Fruit fly (Drosophila melanogaster) whole organism, wandering third instar larva: ENCODE measurements around the gene RhoGAP18B.

Experiments
- Abd-B ChIP-seq: fragments of >200 bp; optimal IDR thresholded peaks from 2 replicates; lab custom pipeline; 2017; ENCODE audit warnings: missing biosample characterization, missing genetic modification characterization
- CG32264 ChIP-seq: fragments of 200-800 bp; sonication (Bioruptor generic); optimal IDR thresholded peaks from 2 replicates; lab custom pipeline; 2016; ENCODE audit warnings: missing biosample characterization, missing genetic modification characterization
- CG9705 ChIP-seq: fragments of 200-800 bp; sonication (Bioruptor generic); optimal IDR thresholded peaks from 2 replicates; lab custom pipeline; 2018; ENCODE audit warnings: missing biosample characterization, mild to moderate bottlenecking, missing genetic modification characterization
- CrebA ChIP-seq: fragments of 200-800 bp; sonication (Bioruptor generic); optimal IDR thresholded peaks from 2 replicates; lab custom pipeline; 2016; ENCODE audit warnings: missing biosample characterization, mild to moderate bottlenecking, missing genetic modification characterization, borderline replicate concordance
- Dfd ChIP-seq: fragments of >200 bp; optimal IDR thresholded peaks from 2 replicates; lab custom pipeline; 2017; ENCODE audit warnings: missing biosample characterization, missing genetic modification characterization
- Dif ChIP-seq: fragments of 200-275, 200-300 bp; sonication (Bioruptor generic); optimal IDR thresholded peaks from 2 replicates; lab custom pipeline; 2018; ENCODE audit warnings: missing biosample characterization, missing genetic modification characterization; ENCODE audit not compliant: partially characterized antibody
- GATAd ChIP-seq: sonication (Bioruptor generic); optimal IDR thresholded peaks from 2 replicates; lab custom pipeline; 2016; ENCODE audit warnings: missing biosample characterization, missing genetic modification characterization
- HLH106 ChIP-seq: fragments of 200-800 bp; optimal IDR thresholded peaks from 3 replicates; lab custom pipeline; 2019; ENCODE audit warnings: missing biosample characterization, mild to moderate bottlenecking, missing genetic modification characterization, moderate library complexity
- Hnf4 ChIP-seq: fragments of 200-800 bp; sonication (Bioruptor generic); optimal IDR thresholded peaks from 2 replicates; lab custom pipeline; 2016; ENCODE audit warnings: missing biosample characterization, mild to moderate bottlenecking, missing genetic modification characterization
- Hr78 ChIP-seq: fragments of >200 bp; optimal IDR thresholded peaks from 2 replicates; lab custom pipeline; 2017; ENCODE audit warnings: missing biosample characterization, missing genetic modification characterization
- Hr83 ChIP-seq: fragments of 200-300 bp; sonication (Bioruptor generic); optimal IDR thresholded peaks from 2 replicates; lab custom pipeline; 2016; ENCODE audit warnings: missing biosample characterization, mild to moderate bottlenecking, missing genetic modification characterization, moderate library complexity; ENCODE audit not compliant: poor library complexity, severe bottlenecking
- Jra ChIP-seq: sonication (Bioruptor generic); optimal IDR thresholded peaks from 2 replicates; lab custom pipeline; 2016; ENCODE audit warnings: missing biosample characterization, missing genetic modification characterization
- Mio ChIP-seq: sonication (Bioruptor generic); optimal IDR thresholded peaks from 2 replicates; lab custom pipeline; 2016; ENCODE audit warnings: missing biosample characterization, missing genetic modification characterization
- Myc ChIP-seq: fragments of >200 bp; optimal IDR thresholded peaks from 2 replicates; lab custom pipeline; 2017
- N ChIP-seq: fragments of >200 bp; optimal IDR thresholded peaks from 2 replicates; lab custom pipeline; 2018; ENCODE audit warnings: missing biosample characterization, missing external identifiers, missing genetic modification characterization
- OdsH ChIP-seq: fragments of 200-800 bp; sonication (Bioruptor generic); optimal IDR thresholded peaks from 2 replicates; lab custom pipeline; 2016; ENCODE audit warnings: missing biosample characterization, mild to moderate bottlenecking, missing genetic modification characterization
- Rel ChIP-seq, 2 experiments: fragments of 200-800 bp; sonication (Bioruptor generic) in 1 of 2; optimal IDR thresholded peaks; 2 replicates in 1 of 2; 3 replicates in 1 of 2; lab custom pipeline; 2016 to 2019; ENCODE audit warnings: mild to moderate bottlenecking in 2 of 2, missing biosample characterization in 2 of 2, missing genetic modification characterization in 2 of 2, moderate library complexity in 1 of 2
- Sp1 ChIP-seq: fragments of 200-800 bp; sonication (Bioruptor generic); optimal IDR thresholded peaks from 3 replicates; lab custom pipeline; 2019; ENCODE audit warnings: missing biosample characterization, mild to moderate bottlenecking, missing genetic modification characterization, moderate library complexity
- Vsx2 ChIP-seq: fragments of 200-300, 225-300 bp; sonication (Bioruptor generic); optimal IDR thresholded peaks from 2 replicates; lab custom pipeline; 2018; ENCODE audit warnings: missing biosample characterization, missing genetic modification characterization; ENCODE audit not compliant: partially characterized antibody
- br ChIP-seq: fragments of 200-800 bp; sonication (Bioruptor generic); optimal IDR thresholded peaks from 2 replicates; lab custom pipeline; 2016; ENCODE audit warnings: missing biosample characterization, missing genetic modification characterization
- brk ChIP-seq: fragments of 200-800 bp; sonication (Bioruptor generic); optimal IDR thresholded peaks from 2 replicates; lab custom pipeline; 2016; ENCODE audit warnings: missing biosample characterization, mild to moderate bottlenecking, missing genetic modification characterization
- dl ChIP-seq, 2 experiments: fragments of 175-275, 200-275 bp in 1 of 2; fragments of 200-275 bp in 1 of 2; sonication (Bioruptor generic); optimal IDR thresholded peaks; lab custom pipeline; 2018; ENCODE audit warnings: mild to moderate bottlenecking in 2 of 2, missing biosample characterization in 2 of 2, missing genetic modification characterization in 2 of 2, moderate library complexity in 2 of 2; ENCODE audit not compliant: partially characterized antibody in 2 of 2, insufficient read depth in 1 of 2
- dmrt93B ChIP-seq: fragments of 200-800 bp; sonication (Bioruptor generic); optimal IDR thresholded peaks from 2 replicates; lab custom pipeline; 2018; ENCODE audit warnings: missing biosample characterization, mild to moderate bottlenecking, missing genetic modification characterization
- dsf ChIP-seq: sonication (Bioruptor generic); optimal IDR thresholded peaks from 2 replicates; lab custom pipeline; 2016; ENCODE audit warnings: missing biosample characterization, missing genetic modification characterization, borderline replicate concordance
- ey ChIP-seq: fragments of 200-800 bp; sonication (Bioruptor generic); optimal IDR thresholded peaks from 2 replicates; lab custom pipeline; 2016; ENCODE audit warnings: missing biosample characterization, missing genetic modification characterization
- foxo ChIP-seq, 2 experiments: fragments of 200-800 bp; sonication (Bioruptor generic); optimal IDR thresholded peaks; 2 replicates in 1 of 2; 3 replicates in 1 of 2; lab custom pipeline; 2016 to 2017; ENCODE audit warnings: missing biosample characterization in 2 of 2, missing genetic modification characterization in 2 of 2
- fru ChIP-seq: fragments of 200-800 bp; sonication (Bioruptor generic); optimal IDR thresholded peaks from 3 replicates; lab custom pipeline; 2016; ENCODE audit warnings: missing biosample characterization, mild to moderate bottlenecking, missing genetic modification characterization
- h ChIP-seq: fragments of 200-800 bp; sonication (Bioruptor generic); optimal IDR thresholded peaks from 3 replicates; lab custom pipeline; 2016; ENCODE audit warnings: missing biosample characterization, mild to moderate bottlenecking, missing genetic modification characterization
- jim ChIP-seq: fragments of 175-275, 200-325 bp; sonication (Bioruptor generic); optimal IDR thresholded peaks from 2 replicates; lab custom pipeline; 2016; ENCODE audit warnings: missing biosample characterization, mild to moderate bottlenecking, missing genetic modification characterization
- lola ChIP-seq: fragments of >200 bp; optimal IDR thresholded peaks from 2 replicates; lab custom pipeline; 2017; ENCODE audit warnings: missing biosample characterization, missing genetic modification characterization
- pan ChIP-seq: fragments of >200 bp; optimal IDR thresholded peaks from 2 replicates; lab custom pipeline; 2017
- psq ChIP-seq: fragments of 200-800 bp; sonication (Bioruptor generic); optimal IDR thresholded peaks from 3 replicates; lab custom pipeline; 2017; ENCODE audit warnings: missing biosample characterization, mild to moderate bottlenecking, missing genetic modification characterization, moderate library complexity
- rgr ChIP-seq: fragments of 200-800 bp; sonication (Bioruptor generic); optimal IDR thresholded peaks from 3 replicates; lab custom pipeline; 2016; ENCODE audit warnings: missing biosample characterization, mild to moderate bottlenecking, missing genetic modification characterization
- sage ChIP-seq: fragments of 200-800 bp; sonication (Bioruptor generic); optimal IDR thresholded peaks from 2 replicates; lab custom pipeline; 2016; ENCODE audit warnings: missing biosample characterization, mild to moderate bottlenecking, missing genetic modification characterization
- sv ChIP-seq: fragments of 200-800 bp; sonication (Bioruptor generic); optimal IDR thresholded peaks from 3 replicates; lab custom pipeline; 2016; ENCODE audit warnings: missing biosample characterization, missing genetic modification characterization
- tai ChIP-seq: sonication (Bioruptor generic); optimal IDR thresholded peaks from 2 replicates; lab custom pipeline; 2016; ENCODE audit warnings: missing biosample characterization, missing genetic modification characterization
- usp ChIP-seq: fragments of >200 bp; optimal IDR thresholded peaks from 2 replicates; lab custom pipeline; 2017; ENCODE audit warnings: missing biosample characterization, missing genetic modification characterization
- woc ChIP-seq: sonication (Bioruptor generic); optimal IDR thresholded peaks from 2 replicates; lab custom pipeline; 2016; ENCODE audit warnings: missing biosample characterization, mild to moderate bottlenecking, missing genetic modification characterization

RhoGAP18B gene

DNA sequence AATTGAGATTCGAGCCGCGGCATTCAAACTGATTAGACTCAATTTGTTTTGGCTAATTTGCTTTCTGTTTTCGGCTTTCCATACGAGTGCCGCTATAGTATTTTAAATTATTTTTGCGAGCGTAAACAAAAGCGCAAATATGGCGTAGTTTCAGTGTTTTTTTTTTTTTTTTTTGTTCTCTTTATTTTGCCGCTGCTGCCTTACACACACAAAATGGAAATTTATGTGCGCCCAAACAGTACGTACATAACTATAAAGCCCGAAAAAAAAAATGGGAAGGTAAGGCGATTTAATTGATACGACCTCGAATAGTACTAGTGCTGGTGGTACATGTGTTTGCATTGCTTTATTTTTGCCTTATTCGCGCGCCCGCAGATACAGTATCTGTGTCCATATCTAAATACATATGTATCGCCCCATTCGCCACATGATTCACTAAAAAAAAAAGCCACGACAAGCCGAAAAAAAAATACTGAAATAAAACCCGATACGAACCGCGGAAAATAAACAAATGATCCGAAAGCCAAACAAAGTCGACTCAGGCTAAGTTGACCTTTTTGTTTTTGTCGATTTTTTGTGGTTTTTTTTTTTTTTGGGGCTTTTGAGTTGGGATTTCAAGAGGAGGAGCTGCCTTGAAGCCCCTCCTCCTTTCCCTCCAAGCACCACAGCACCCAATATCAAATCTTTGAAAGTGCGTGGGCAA lies 18.8 kb downstream of the RhoGAP18B start:
- TF ChIP-seq psq (peak; percentile 6), h (GFP tag; lab: Kevin White, UChicago) (peak; percentile 4), CG9705 (GFP tag; lab: Kevin White, UChicago) (no peak), jim (GFP tag; lab: Kevin White, UChicago) (no peak), Vsx2 (GFP tag; lab: Kevin White, UChicago) (peak; percentile 39), Jra (GFP tag; lab: Kevin White, UChicago) (peak; percentile 26), pan (lab: Kevin White, UChicago) (no peak)

DNA sequence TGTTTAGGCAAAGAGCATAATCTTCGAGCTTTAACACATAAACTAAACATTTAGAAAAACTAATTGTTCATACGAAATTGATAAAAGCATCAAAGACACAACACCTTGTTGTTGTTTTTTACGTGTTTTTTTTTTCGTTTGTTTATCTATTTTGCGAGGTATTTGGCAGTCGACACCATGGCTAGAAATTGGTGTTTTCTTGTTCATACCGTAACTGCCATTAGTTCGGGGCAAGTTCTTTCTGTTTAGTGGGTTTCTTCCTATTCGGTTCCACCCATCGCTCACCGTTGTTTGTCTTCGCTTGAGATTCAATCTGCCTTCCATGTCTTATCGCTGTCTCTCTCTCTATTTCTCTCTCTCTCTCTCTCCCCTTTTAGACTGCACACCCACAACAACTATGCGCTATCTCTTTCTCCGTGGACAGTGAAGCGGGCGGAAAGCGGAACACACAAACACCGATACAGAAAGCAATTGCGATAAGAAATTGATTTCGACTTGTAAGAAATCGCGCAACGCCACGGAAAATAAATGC lies 20.4 kb downstream of the RhoGAP18B start:
- TF ChIP-seq Hr78 (GFP tag; lab: Kevin White, UChicago), result no peak
- TF ChIP-seq lola (GFP tag; lab: Kevin White, UChicago), result no peak
- no peak for TF ChIP-seq usp (GFP tag; lab: Kevin White, UChicago)
- peak; percentile 36 for TF ChIP-seq h (GFP tag; lab: Kevin White, UChicago)
- no peak for TF ChIP-seq Hr83 (GFP tag; lab: Kevin White, UChicago)
- TF ChIP-seq fru (GFP tag; lab: Kevin White, UChicago), result peak; percentile 43
- TF ChIP-seq N, result no peak
- TF ChIP-seq br (GFP tag; lab: Kevin White, UChicago), result no peak
- TF ChIP-seq Hnf4, result no peak
- peak; percentile 36 for TF ChIP-seq ey (GFP tag; lab: Kevin White, UChicago)
- no peak for TF ChIP-seq Rel (GFP tag; optimal IDR thresholded peaks at IDR 0.05; lab: Kevin White, UChicago)
- TF ChIP-seq Rel (tag; optimal IDR thresholded peaks at IDR 0.05; lab: Kevin White, UChicago), result peak; percentile 67
- no peak for TF ChIP-seq jim (GFP tag; lab: Kevin White, UChicago)
- peak; percentile 39 for TF ChIP-seq rgr (GFP tag; lab: Kevin White, UChicago)
- TF ChIP-seq Mio (GFP tag; lab: Kevin White, UChicago), result no peak
- no peak for TF ChIP-seq CG32264 (GFP tag; lab: Kevin White, UChicago)
- peak; percentile 4 for TF ChIP-seq OdsH (GFP tag; lab: Kevin White, UChicago)
- peak; percentile 43 for TF ChIP-seq psq
- no peak for TF ChIP-seq Vsx2 (GFP tag; lab: Kevin White, UChicago)
- TF ChIP-seq dmrt93B (GFP tag; lab: Kevin White, UChicago), result no peak
- TF ChIP-seq Abd-B (GFP tag; lab: Kevin White, UChicago), result no peak
- no peak for TF ChIP-seq Myc (lab: Kevin White, UChicago)
- no peak for TF ChIP-seq Sp1 (GFP tag; lab: Kevin White, UChicago)
- peak; percentile 38 for TF ChIP-seq woc (GFP tag; lab: Kevin White, UChicago)
- no peak for TF ChIP-seq Jra (GFP tag; lab: Kevin White, UChicago)
- no peak for TF ChIP-seq dl (GFP tag; optimal IDR thresholded peaks at IDR 0.05; lab: Kevin White, UChicago; ENCODE audit: insufficient read depth in 1 of 2, partially characterized antibody in 2 of 2)
- no peak for TF ChIP-seq dsf (GFP tag; lab: Kevin White, UChicago)
- no peak for TF ChIP-seq sv (GFP tag; lab: Kevin White, UChicago)
- no peak for TF ChIP-seq sage
- TF ChIP-seq brk (GFP tag; lab: Kevin White, UChicago), result no peak
- no peak for TF ChIP-seq GATAd (GFP tag; lab: Kevin White, UChicago)
- no peak for TF ChIP-seq Dif (GFP tag; lab: Kevin White, UChicago)
- TF ChIP-seq CrebA (GFP tag; lab: Kevin White, UChicago), result no peak
- TF ChIP-seq CG9705 (GFP tag; lab: Kevin White, UChicago), result no peak
- TF ChIP-seq tai (GFP tag; lab: Kevin White, UChicago), result no peak
- no peak for TF ChIP-seq HLH106 (tag; lab: Kevin White, UChicago)
- TF ChIP-seq Dfd (GFP tag; lab: Kevin White, UChicago), result no peak
- TF ChIP-seq pan (lab: Kevin White, UChicago), result no peak
- peak in 1 of 2 experiments; percentile 48 for TF ChIP-seq foxo (GFP tag; optimal IDR thresholded peaks at IDR 0.05; lab: Kevin White, UChicago)
